Fruit fly (Drosophila melanogaster): ENCODE data around the gene CG34126.
A peak's percentile ranks its signal among the peaks of the same experiment; 100 is the strongest.

CG34126 gene

dm6 chr2L:5004677-5005463 is 23.5 kb downstream of the CG34126 start (continued):
- TF ChIP-seq CG8319 (GFP tag; optimal IDR thresholded peaks at IDR 0.05) (peak; percentile 86), Gug (GFP tag; IDR thresholded peaks at IDR 0.05) (peak; percentile 86), CG6854 (GFP tag; optimal IDR thresholded peaks at IDR 0.05) (peak; percentile 29), Eip75B (GFP tag; optimal IDR thresholded peaks at IDR 0.05) (peak; percentile 88), Ets21C (GFP tag; optimal IDR thresholded peaks at IDR 0.05) (peak; percentile 82), CG8632 (GFP tag; optimal IDR thresholded peaks at IDR 0.05) (peak; percentile 81), CG15336 (GFP tag; IDR thresholded peaks at IDR 0.05) (peak; percentile 88), net (GFP tag; optimal IDR thresholded peaks at IDR 0.05) (peak; percentile 87), achi (GFP tag; optimal IDR thresholded peaks at IDR 0.05) (peak; percentile 91), fkh (GFP tag; optimal IDR thresholded peaks at IDR 0.05) (peak; percentile 58), CG6792 (GFP tag; optimal IDR thresholded peaks at IDR 0.05) (peak; percentile 91), CG6163 (GFP tag; IDR thresholded peaks at IDR 0.05) (peak; percentile 95), Hr38 (GFP tag; optimal IDR thresholded peaks at IDR 0.05) (peak; percentile 19), CG1621 (tag; optimal IDR thresholded peaks at IDR 0.05) (peak; percentile 85), CG11762 (GFP tag; optimal IDR thresholded peaks at IDR 0.05; ENCODE audit: insufficient read depth) (peak; percentile 83), CG3032 (tag; optimal IDR thresholded peaks at IDR 0.05) (peak; percentile 88), esn (GFP tag; optimal IDR thresholded peaks at IDR 0.05) (peak; percentile 91), CG34406 (GFP tag; optimal IDR thresholded peaks at IDR 0.05) (peak; percentile 80), CG9139 (GFP tag; optimal IDR thresholded peaks at IDR 0.05) (peak; percentile 76), CG10669 (GFP tag; optimal IDR thresholded peaks at IDR 0.05) (peak; percentile 89), fd85E (GFP tag; optimal IDR thresholded peaks at IDR 0.05) (peak; percentile 56), Ets96B (tag; optimal IDR thresholded peaks at IDR 0.05) (peak; percentile 90), Hr39 (GFP tag; optimal IDR thresholded peaks at IDR 0.05) (peak; percentile 91), CG7368 (GFP tag; optimal IDR thresholded peaks at IDR 0.05) (peak; percentile 87)

- TF ChIP-seq Hr38 (GFP tag; optimal IDR thresholded peaks at IDR 0.05) = no peak
- TF ChIP-seq acj6 (GFP tag; optimal IDR thresholded peaks at IDR 0.05) = no peak
- no peak for TF ChIP-seq achi (GFP tag; optimal IDR thresholded peaks at IDR 0.05)
- TF ChIP-seq CG7368 (GFP tag; optimal IDR thresholded peaks at IDR 0.05) = no peak
- TF ChIP-seq CG8319 (GFP tag; optimal IDR thresholded peaks at IDR 0.05) = no peak
- no peak for TF ChIP-seq CG34406 (GFP tag; optimal IDR thresholded peaks at IDR 0.05)
- no peak for TF ChIP-seq Sox102F (GFP tag; optimal IDR thresholded peaks at IDR 0.05)
- no peak for TF ChIP-seq ss (GFP tag; optimal IDR thresholded peaks at IDR 0.05)
- TF ChIP-seq CG10631 (GFP tag; optimal IDR thresholded peaks at IDR 0.05) = no peak
- no peak for TF ChIP-seq CG9139 (GFP tag; optimal IDR thresholded peaks at IDR 0.05)
- no peak for TF ChIP-seq Hr39 (GFP tag; optimal IDR thresholded peaks at IDR 0.05)
- TF ChIP-seq CG6854 (GFP tag; optimal IDR thresholded peaks at IDR 0.05) = no peak
- no peak for TF ChIP-seq CG15336 (GFP tag; IDR thresholded peaks at IDR 0.05)
- no peak for TF ChIP-seq net (GFP tag; optimal IDR thresholded peaks at IDR 0.05)
- no peak for TF ChIP-seq CG11902 (GFP tag; optimal IDR thresholded peaks at IDR 0.05)
- no peak for TF ChIP-seq dac (GFP tag; optimal IDR thresholded peaks at IDR 0.05)
- TF ChIP-seq Gug (GFP tag; IDR thresholded peaks at IDR 0.05) = no peak
- TF ChIP-seq Ets21C (GFP tag; optimal IDR thresholded peaks at IDR 0.05) = no peak
- no peak for TF ChIP-seq CG8632 (GFP tag; optimal IDR thresholded peaks at IDR 0.05)
- no peak for TF ChIP-seq CG10669 (GFP tag; optimal IDR thresholded peaks at IDR 0.05)
Observed at dm6 chr2L:5005464-5005764, 24.0 kb downstream of the CG34126 start.

dm6 chr2L:5006323-5006722 is 24.9 kb downstream of the CG34126 start:
- TF ChIP-seq fkh (GFP tag; optimal IDR thresholded peaks at IDR 0.05) = no peak
- TF ChIP-seq Eip93F (GFP tag; optimal IDR thresholded peaks at IDR 0.05) = no peak
- TF ChIP-seq Eip78C (GFP tag) = peak; percentile 70
- TF ChIP-seq svp (GFP tag) = peak; percentile 70
- no peak for TF ChIP-seq spab (GFP tag; optimal IDR thresholded peaks at IDR 0.05)
- peak; percentile 10 for TF ChIP-seq vri (GFP tag; optimal IDR thresholded peaks at IDR 0.05)

Measured in whole organism, prepupa.